Worm (Caenorhabditis elegans) whole organism, early embryonic: Measurements from ENCODE around the gene C13F10.5.

ENCODE experiments used
- aly-1 ChIP-seq: sonication (generic microtip); optimal IDR thresholded peaks from 2 replicates; lab custom pipeline; 2016; ENCODE audit warnings: missing genetic modification characterization, missing compliant biosample characterization
- ama-1 ChIP-seq: fragments of 150-350 bp; optimal IDR thresholded peaks from 2 replicates; lab custom pipeline; 2014

DNA sequence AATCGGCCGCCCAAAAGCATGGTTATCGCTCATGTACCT lies 18.0 kb upstream of the C13F10.5 start, which contains the start of gene hpo-9:
- TF ChIP-seq ama-1 (lab: Kevin White, UChicago) (no peak), aly-1 (no peak)
